Fruit fly (Drosophila melanogaster): ENCODE data around the gene PpD6.

Gene PpD6

DNA sequence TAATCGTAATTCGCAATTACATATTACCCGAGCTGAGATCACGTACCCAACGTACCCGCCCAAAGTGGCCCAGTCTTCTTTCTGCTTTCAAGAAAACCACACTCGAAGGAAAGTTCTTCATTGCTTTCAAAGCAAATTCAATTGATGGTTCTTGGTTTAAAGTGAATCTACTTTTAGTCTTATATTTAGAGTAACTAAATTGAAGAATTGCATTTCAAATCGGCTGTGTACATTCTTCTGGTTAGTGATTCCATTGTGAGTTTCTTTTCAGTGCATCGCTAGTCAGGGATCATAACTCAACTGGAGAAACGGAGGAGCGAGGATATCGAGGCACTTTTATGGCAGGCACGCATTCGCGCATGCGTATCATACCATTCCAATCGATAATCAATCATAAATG is 42.2 kb downstream of the PpD6 start:
- no peak for TF ChIP-seq CTCF (optimal IDR thresholded peaks at IDR 0.05)
- TF ChIP-seq CG8478 (optimal IDR thresholded peaks at IDR 0.05), result no peak

- TF ChIP-seq CG8478 (optimal IDR thresholded peaks at IDR 0.05) (no peak), CTCF (optimal IDR thresholded peaks at IDR 0.05) (no peak)
Observed at dm6 chr2L:3152696-3153613, 43.5 kb downstream of the PpD6 start.

- no peak for TF ChIP-seq CG8478 (optimal IDR thresholded peaks at IDR 0.05)
- no peak for TF ChIP-seq CTCF (optimal IDR thresholded peaks at IDR 0.05)
Observed at dm6 chr2L:3154749-3155148, 45.3 kb downstream of the PpD6 start.

DNA sequence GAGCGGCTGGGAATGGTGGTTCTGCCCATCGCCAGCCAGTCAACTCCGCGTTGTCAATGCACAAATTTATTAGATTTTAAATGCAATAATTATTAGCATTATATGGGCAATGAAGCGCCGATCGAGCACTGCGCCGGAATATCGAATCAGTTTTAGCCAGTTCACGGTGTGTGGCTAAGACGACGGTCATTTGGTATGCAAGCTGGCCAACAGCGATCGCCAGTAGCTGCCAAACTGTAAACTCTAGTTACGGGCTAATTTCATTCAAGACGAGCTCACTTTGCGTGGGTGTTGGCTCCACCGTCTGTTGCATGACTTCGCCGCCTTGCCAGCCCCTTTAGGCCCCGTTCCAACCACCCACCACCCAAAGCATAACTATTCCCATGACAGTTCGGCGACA is 46.3 kb downstream of the PpD6 start:
- TF ChIP-seq CTCF (optimal IDR thresholded peaks at IDR 0.05), result no peak
- no peak for TF ChIP-seq CG8478 (optimal IDR thresholded peaks at IDR 0.05)

- no peak for TF ChIP-seq CTCF (optimal IDR thresholded peaks at IDR 0.05)
- TF ChIP-seq CG8478 (optimal IDR thresholded peaks at IDR 0.05), result no peak
Observed at dm6 chr2L:3158260-3159072, 49.0 kb downstream of the PpD6 start.

- no peak for TF ChIP-seq CTCF (optimal IDR thresholded peaks at IDR 0.05)
- TF ChIP-seq CG8478 (optimal IDR thresholded peaks at IDR 0.05), result no peak
Observed at dm6 chr2L:3159144-3160000, 49.9 kb downstream of the PpD6 start, which contains the start of the genes Mad and gkt. Gene Mad (minus strand): TSS chr2L:3159643. Gene gkt (plus strand): TSS chr2L:3159950.

Measured in S2 (cell line).